Worm (Caenorhabditis elegans): ENCODE measurements around the gene nspd-7.

The nspd-7 gene

DNA sequence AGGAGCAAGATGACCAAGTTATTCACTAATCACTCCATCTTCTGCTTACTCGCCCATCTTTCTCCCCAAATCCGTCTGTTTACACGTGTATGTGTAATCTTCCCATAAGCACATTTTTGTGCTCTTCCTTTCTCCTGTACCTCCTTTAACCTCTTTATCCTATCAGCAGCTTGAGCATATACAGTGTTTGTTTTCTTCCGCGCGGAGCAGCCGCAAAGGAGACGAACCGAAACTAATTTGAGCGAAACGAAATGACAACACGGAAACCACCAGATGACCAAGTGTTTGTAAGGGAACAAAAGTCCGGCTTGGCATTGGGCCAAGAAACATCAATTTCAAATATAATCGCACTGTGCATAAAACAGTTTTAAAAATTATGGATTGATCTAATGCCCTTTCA lies 35.4 kb upstream of the nspd-7 start:
- TF ChIP-seq nhr-42 (GFP tag; IDR thresholded peaks at IDR 0.05) (0 out of 2 replicates have a peak, but pooled peaks have one; percentile 6), nhr-28 (tag; optimal IDR thresholded peaks at IDR 0.05) (no peak)

DNA sequence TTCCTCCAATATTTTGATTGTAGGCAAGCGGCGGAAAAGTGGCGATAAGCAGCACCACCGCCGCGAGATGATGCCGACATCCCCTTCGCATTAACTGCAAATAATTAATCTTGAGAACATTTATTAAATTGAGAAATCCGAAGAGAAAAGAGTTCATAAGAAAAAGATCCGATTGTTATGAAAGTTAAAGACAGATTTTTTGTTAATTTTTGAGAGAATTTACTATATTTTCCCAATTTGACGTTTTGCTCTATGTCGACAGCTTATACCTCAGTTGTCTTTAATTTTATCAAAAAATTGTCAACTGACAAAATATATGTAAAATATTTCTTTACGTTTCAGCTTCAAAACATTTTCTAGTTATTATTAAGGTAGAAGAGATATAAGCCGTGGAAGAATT lies 33.2 kb upstream of the nspd-7 start, which contains the start of gene R09E10.5:
R09E10.5 (minus strand) TSS at position 101 of the 400 bp plus-strand sequence.
- no peak for TF ChIP-seq unc-130 (GFP tag; optimal IDR thresholded peaks at IDR 0.05)

DNA sequence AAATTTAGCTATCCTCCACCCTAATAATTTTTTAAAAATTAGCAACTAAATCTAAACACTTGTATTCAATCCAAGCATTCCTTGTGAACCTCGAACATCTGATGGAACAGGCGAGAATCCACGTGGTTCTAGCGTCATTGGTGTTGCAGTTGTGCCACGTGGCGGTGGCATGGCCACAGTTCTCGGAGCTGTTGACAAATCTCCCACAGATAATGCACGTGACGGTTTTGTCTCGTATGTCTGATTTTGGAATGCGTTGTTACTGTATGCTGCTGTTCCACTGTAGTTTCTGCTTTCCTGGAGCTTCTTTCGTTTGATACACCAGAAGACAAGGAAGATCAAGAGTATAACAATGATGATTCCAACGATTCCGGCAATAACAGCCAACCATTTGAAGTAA lies 27.0 kb upstream of the nspd-7 start:
- peak in 1 of 2 experiments; percentile 92 for TF ChIP-seq unc-62 (GFP tag; optimal IDR thresholded peaks at IDR 0.05 in 1 of 2)
- TF ChIP-seq unc-62 (tag; optimal IDR thresholded peaks at IDR 0.05), result no peak
- no peak for TF ChIP-seq gei-8 (GFP tag; optimal IDR thresholded peaks at IDR 0.05)

DNA sequence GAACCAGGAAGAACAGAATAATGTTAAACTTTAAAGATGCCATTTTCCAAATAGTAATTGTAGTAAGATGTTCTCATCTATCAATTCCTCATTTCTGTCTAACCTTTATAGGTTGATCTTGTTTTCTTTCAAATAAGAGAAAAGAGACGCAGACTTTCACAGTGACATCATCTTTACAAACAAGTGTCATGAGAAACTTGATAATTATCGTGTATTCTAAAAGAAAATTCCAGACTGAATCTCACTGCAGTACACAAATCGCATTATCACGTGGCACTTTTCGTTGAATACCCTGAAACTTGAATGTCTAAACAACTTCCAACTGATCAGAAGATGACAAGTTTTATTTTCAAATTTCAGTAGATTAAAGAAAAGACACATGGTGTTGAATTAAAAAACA lies 26.1 kb upstream of the nspd-7 start, which contains the start of gene R09E10.13:
R09E10.13 (minus strand) TSS at position 61 of the 400 bp plus-strand sequence.
- TF ChIP-seq Y48G9A.11 (GFP tag; IDR thresholded peaks at IDR 0.05) (no peak), unc-62 (GFP tag; optimal IDR thresholded peaks at IDR 0.05 in 1 of 2) (peak in 1 of 2 experiments; percentile 84), unc-62 (tag; optimal IDR thresholded peaks at IDR 0.05) (no peak), hif-1 (tag; optimal IDR thresholded peaks at IDR 0.05) (no peak), F26F4.8 (GFP tag; conservative IDR thresholded peaks at IDR 0.05) (no peak), hlh-30 (tag; optimal IDR thresholded peaks at IDR 0.05; ENCODE audit: insufficient read depth) (peak; percentile 68), egl-43 (GFP tag; IDR thresholded peaks at IDR 0.05) (no peak), hlh-11 (tag; optimal IDR thresholded peaks at IDR 0.05) (peak; percentile 42), nhr-76 (tag; optimal IDR thresholded peaks at IDR 0.05) (no peak)

DNA sequence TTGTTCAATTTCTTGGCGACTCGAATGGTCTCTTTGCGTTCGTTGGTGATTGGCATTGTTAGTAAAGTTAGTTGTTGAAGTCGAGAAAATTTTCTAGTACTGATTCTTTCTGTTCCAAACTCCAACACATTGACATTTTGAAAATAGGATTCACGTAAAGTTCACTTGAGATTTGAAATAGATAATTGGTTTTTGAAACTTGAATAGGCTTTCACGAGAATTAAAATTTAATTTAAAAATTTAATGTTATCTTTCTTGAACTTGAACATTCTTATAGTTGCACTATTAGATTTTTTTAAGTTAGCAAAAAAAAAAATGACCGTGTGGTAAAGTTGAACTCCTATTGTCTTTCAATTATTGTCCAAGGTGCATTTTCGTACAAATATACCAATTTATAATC lies 25.0 kb upstream of the nspd-7 start, which contains the start of gene R09E10.6:
R09E10.6 (minus strand) TSS at position 101 of the 400 bp plus-strand sequence.
- TF ChIP-seq dpl-1 (GFP tag; optimal IDR thresholded peaks at IDR 0.05) (no peak), Y5F2A.4 (GFP tag; optimal IDR thresholded peaks at IDR 0.05) (no peak), saeg-2 (GFP tag; IDR thresholded peaks at IDR 0.05) (no peak), mep-1 (tag; optimal IDR thresholded peaks at IDR 0.05) (no peak), spr-1 (tag; optimal IDR thresholded peaks at IDR 0.05) (no peak), arid-1 (GFP tag; conservative IDR thresholded peaks at IDR 0.05) (no peak), ceh-82 (tag; optimal IDR thresholded peaks at IDR 0.05) (no peak), egl-43 (GFP tag; IDR thresholded peaks at IDR 0.05) (no peak), F49E8.2 (tag; optimal IDR thresholded peaks at IDR 0.05; ENCODE audit: borderline replicate concordance) (no peak)

DNA sequence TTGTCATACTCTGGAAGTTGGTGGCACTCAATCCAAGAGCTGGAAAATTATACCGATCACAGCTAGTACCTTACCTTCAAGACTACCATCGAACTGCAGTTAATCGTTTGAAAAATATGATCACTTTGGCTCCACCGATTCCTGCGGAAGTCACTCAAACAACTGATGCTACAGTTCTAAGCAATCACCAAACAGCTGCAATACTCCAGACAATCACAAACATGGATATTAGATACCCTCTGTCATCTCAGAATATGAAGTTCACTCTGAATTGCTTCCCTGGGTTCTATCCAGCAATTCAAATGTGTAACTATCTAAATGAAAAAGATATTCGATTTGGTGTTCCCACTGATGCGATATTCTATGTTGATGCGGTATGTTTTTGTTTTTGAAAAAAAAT lies 19.6 kb upstream of the nspd-7 start:
- TF ChIP-seq lin-15B (tag; optimal IDR thresholded peaks at IDR 0.05), result no peak
- no peak for TF ChIP-seq nhr-10 (tag; optimal IDR thresholded peaks at IDR 0.05)
- TF ChIP-seq aha-1 (tag), result peak; percentile 90
- no peak for TF ChIP-seq T26A8.4 (GFP tag; IDR thresholded peaks at IDR 0.05)
- TF ChIP-seq ztf-7 (tag; optimal IDR thresholded peaks at IDR 0.05), result no peak
- TF ChIP-seq mxl-3 (GFP tag; optimal IDR thresholded peaks at IDR 0.05), result no peak
- no peak for TF ChIP-seq fkh-10 (GFP tag; optimal IDR thresholded peaks at IDR 0.05)

DNA sequence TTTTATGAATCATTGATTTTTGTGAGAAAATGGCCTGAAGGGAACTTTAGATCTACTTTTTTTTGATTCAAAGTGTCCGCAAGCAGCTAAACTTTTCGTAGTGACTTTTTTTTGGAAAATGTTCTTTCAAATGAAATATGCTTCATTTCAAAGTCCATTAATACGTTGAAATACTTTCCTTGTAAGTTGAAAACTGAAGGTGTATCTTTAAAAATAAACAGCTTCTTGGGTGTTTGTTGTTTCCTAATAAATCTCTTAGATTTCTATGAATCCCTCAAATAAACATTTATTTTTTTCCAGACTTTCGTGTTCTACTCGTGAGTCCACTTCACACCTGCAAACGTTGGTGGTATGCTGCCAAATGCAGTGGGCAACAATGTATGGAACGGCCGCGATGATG lies 17.7 kb upstream of the nspd-7 start, which contains the start of gene ebax-1:
ebax-1 (plus strand) TSS at position 301 of the 400 bp plus-strand sequence.
- TF ChIP-seq dpl-1 (GFP tag; optimal IDR thresholded peaks at IDR 0.05) (no peak), ztf-11 (tag; optimal IDR thresholded peaks at IDR 0.05) (no peak), Y5F2A.4 (GFP tag; optimal IDR thresholded peaks at IDR 0.05) (no peak), mep-1 (tag; optimal IDR thresholded peaks at IDR 0.05) (no peak), pqm-1 (tag; optimal IDR thresholded peaks at IDR 0.05) (no peak), ceh-62 (tag; optimal IDR thresholded peaks at IDR 0.05) (no peak), F26F4.8 (GFP tag; conservative IDR thresholded peaks at IDR 0.05) (no peak), nhr-237 (tag; optimal IDR thresholded peaks at IDR 0.05) (no peak), daf-8 (GFP tag; IDR thresholded peaks at IDR 0.05) (no peak), nhr-10 (tag; optimal IDR thresholded peaks at IDR 0.05) (no peak), mxl-3 (GFP tag; optimal IDR thresholded peaks at IDR 0.05) (no peak), dmd-6 (GFP tag; IDR thresholded peaks at IDR 0.05) (no peak), mxl-2 (GFP tag; conservative IDR thresholded peaks at IDR 0.05) (no peak), egl-27 (tag; optimal IDR thresholded peaks at IDR 0.05) (no peak), duxl-1 (tag; optimal IDR thresholded peaks at IDR 0.05; ENCODE audit: poor library complexity) (no peak), mdl-1 (tag; optimal IDR thresholded peaks at IDR 0.05) (no peak)

All from whole organism, L4 larva.